Worm (Caenorhabditis elegans): ENCODE results near the gene mxl-3.

ce11 chrX:13350123-13350798 lies 343 bp downstream of the mxl-3 start:
- TF ChIP-seq nhr-21 (tag; optimal IDR thresholded peaks at IDR 0.05) (no peak), mab-5 (tag; optimal IDR thresholded peaks at IDR 0.05) (no peak), fos-1 (tag; optimal IDR thresholded peaks at IDR 0.05) (no peak), ztf-11 (tag; optimal IDR thresholded peaks at IDR 0.05) (no peak), nhr-11 (tag; optimal IDR thresholded peaks at IDR 0.05) (no peak), aly-2 (tag; optimal IDR thresholded peaks at IDR 0.05) (no peak)
